Fruit fly (Drosophila melanogaster) whole organism, wandering third instar larva: ENCODE measurements around the gene Glut1.

Source experiments
- Abd-B ChIP-seq: fragments of >200 bp; optimal IDR thresholded peaks from 2 replicates; lab custom pipeline; 2017; ENCODE audit warnings: missing biosample characterization, missing genetic modification characterization
- CG32264 ChIP-seq: fragments of 200-800 bp; sonication (Bioruptor generic); optimal IDR thresholded peaks from 2 replicates; lab custom pipeline; 2016; ENCODE audit warnings: missing biosample characterization, missing genetic modification characterization
- CG9705 ChIP-seq: fragments of 200-800 bp; sonication (Bioruptor generic); optimal IDR thresholded peaks from 2 replicates; lab custom pipeline; 2018; ENCODE audit warnings: missing biosample characterization, mild to moderate bottlenecking, missing genetic modification characterization
- CrebA ChIP-seq: fragments of 200-800 bp; sonication (Bioruptor generic); optimal IDR thresholded peaks from 2 replicates; lab custom pipeline; 2016; ENCODE audit warnings: missing biosample characterization, mild to moderate bottlenecking, missing genetic modification characterization, borderline replicate concordance
- Dfd ChIP-seq: fragments of >200 bp; optimal IDR thresholded peaks from 2 replicates; lab custom pipeline; 2017; ENCODE audit warnings: missing biosample characterization, missing genetic modification characterization
- Dif ChIP-seq: fragments of 200-275, 200-300 bp; sonication (Bioruptor generic); optimal IDR thresholded peaks from 2 replicates; lab custom pipeline; 2018; ENCODE audit warnings: missing biosample characterization, missing genetic modification characterization; ENCODE audit not compliant: partially characterized antibody
- GATAd ChIP-seq: sonication (Bioruptor generic); optimal IDR thresholded peaks from 2 replicates; lab custom pipeline; 2016; ENCODE audit warnings: missing biosample characterization, missing genetic modification characterization
- HLH106 ChIP-seq: fragments of 200-800 bp; optimal IDR thresholded peaks from 3 replicates; lab custom pipeline; 2019; ENCODE audit warnings: missing biosample characterization, mild to moderate bottlenecking, missing genetic modification characterization, moderate library complexity
- Hnf4 ChIP-seq: fragments of 200-800 bp; sonication (Bioruptor generic); optimal IDR thresholded peaks from 2 replicates; lab custom pipeline; 2016; ENCODE audit warnings: missing biosample characterization, mild to moderate bottlenecking, missing genetic modification characterization
- Hr78 ChIP-seq: fragments of >200 bp; optimal IDR thresholded peaks from 2 replicates; lab custom pipeline; 2017; ENCODE audit warnings: missing biosample characterization, missing genetic modification characterization
- Hr83 ChIP-seq: fragments of 200-300 bp; sonication (Bioruptor generic); optimal IDR thresholded peaks from 2 replicates; lab custom pipeline; 2016; ENCODE audit warnings: missing biosample characterization, mild to moderate bottlenecking, missing genetic modification characterization, moderate library complexity; ENCODE audit not compliant: poor library complexity, severe bottlenecking
- Jra ChIP-seq: sonication (Bioruptor generic); optimal IDR thresholded peaks from 2 replicates; lab custom pipeline; 2016; ENCODE audit warnings: missing biosample characterization, missing genetic modification characterization
- Mio ChIP-seq: sonication (Bioruptor generic); optimal IDR thresholded peaks from 2 replicates; lab custom pipeline; 2016; ENCODE audit warnings: missing biosample characterization, missing genetic modification characterization
- Myc ChIP-seq: fragments of >200 bp; optimal IDR thresholded peaks from 2 replicates; lab custom pipeline; 2017
- N ChIP-seq: fragments of >200 bp; optimal IDR thresholded peaks from 2 replicates; lab custom pipeline; 2018; ENCODE audit warnings: missing biosample characterization, missing external identifiers, missing genetic modification characterization
- OdsH ChIP-seq: fragments of 200-800 bp; sonication (Bioruptor generic); optimal IDR thresholded peaks from 2 replicates; lab custom pipeline; 2016; ENCODE audit warnings: missing biosample characterization, mild to moderate bottlenecking, missing genetic modification characterization
- Rel ChIP-seq, 2 experiments: fragments of 200-800 bp; sonication (Bioruptor generic) in 1 of 2; optimal IDR thresholded peaks; 2 replicates in 1 of 2; 3 replicates in 1 of 2; lab custom pipeline; 2016 to 2019; ENCODE audit warnings: mild to moderate bottlenecking in 2 of 2, missing biosample characterization in 2 of 2, missing genetic modification characterization in 2 of 2, moderate library complexity in 1 of 2
- Sp1 ChIP-seq: fragments of 200-800 bp; sonication (Bioruptor generic); optimal IDR thresholded peaks from 3 replicates; lab custom pipeline; 2019; ENCODE audit warnings: missing biosample characterization, mild to moderate bottlenecking, missing genetic modification characterization, moderate library complexity
- Vsx2 ChIP-seq: fragments of 200-300, 225-300 bp; sonication (Bioruptor generic); optimal IDR thresholded peaks from 2 replicates; lab custom pipeline; 2018; ENCODE audit warnings: missing biosample characterization, missing genetic modification characterization; ENCODE audit not compliant: partially characterized antibody
- br ChIP-seq: fragments of 200-800 bp; sonication (Bioruptor generic); optimal IDR thresholded peaks from 2 replicates; lab custom pipeline; 2016; ENCODE audit warnings: missing biosample characterization, missing genetic modification characterization
- brk ChIP-seq: fragments of 200-800 bp; sonication (Bioruptor generic); optimal IDR thresholded peaks from 2 replicates; lab custom pipeline; 2016; ENCODE audit warnings: missing biosample characterization, mild to moderate bottlenecking, missing genetic modification characterization
- dl ChIP-seq, 2 experiments: fragments of 175-275, 200-275 bp in 1 of 2; fragments of 200-275 bp in 1 of 2; sonication (Bioruptor generic); optimal IDR thresholded peaks; lab custom pipeline; 2018; ENCODE audit warnings: mild to moderate bottlenecking in 2 of 2, missing biosample characterization in 2 of 2, missing genetic modification characterization in 2 of 2, moderate library complexity in 2 of 2; ENCODE audit not compliant: partially characterized antibody in 2 of 2, insufficient read depth in 1 of 2
- dmrt93B ChIP-seq: fragments of 200-800 bp; sonication (Bioruptor generic); optimal IDR thresholded peaks from 2 replicates; lab custom pipeline; 2018; ENCODE audit warnings: missing biosample characterization, mild to moderate bottlenecking, missing genetic modification characterization
- dsf ChIP-seq: sonication (Bioruptor generic); optimal IDR thresholded peaks from 2 replicates; lab custom pipeline; 2016; ENCODE audit warnings: missing biosample characterization, missing genetic modification characterization, borderline replicate concordance
- ey ChIP-seq: fragments of 200-800 bp; sonication (Bioruptor generic); optimal IDR thresholded peaks from 2 replicates; lab custom pipeline; 2016; ENCODE audit warnings: missing biosample characterization, missing genetic modification characterization
- foxo ChIP-seq, 2 experiments: fragments of 200-800 bp; sonication (Bioruptor generic); optimal IDR thresholded peaks; 2 replicates in 1 of 2; 3 replicates in 1 of 2; lab custom pipeline; 2016 to 2017; ENCODE audit warnings: missing biosample characterization in 2 of 2, missing genetic modification characterization in 2 of 2
- fru ChIP-seq: fragments of 200-800 bp; sonication (Bioruptor generic); optimal IDR thresholded peaks from 3 replicates; lab custom pipeline; 2016; ENCODE audit warnings: missing biosample characterization, mild to moderate bottlenecking, missing genetic modification characterization
- h ChIP-seq: fragments of 200-800 bp; sonication (Bioruptor generic); optimal IDR thresholded peaks from 3 replicates; lab custom pipeline; 2016; ENCODE audit warnings: missing biosample characterization, mild to moderate bottlenecking, missing genetic modification characterization
- jim ChIP-seq: fragments of 175-275, 200-325 bp; sonication (Bioruptor generic); optimal IDR thresholded peaks from 2 replicates; lab custom pipeline; 2016; ENCODE audit warnings: missing biosample characterization, mild to moderate bottlenecking, missing genetic modification characterization
- lola ChIP-seq: fragments of >200 bp; optimal IDR thresholded peaks from 2 replicates; lab custom pipeline; 2017; ENCODE audit warnings: missing biosample characterization, missing genetic modification characterization
- pan ChIP-seq: fragments of >200 bp; optimal IDR thresholded peaks from 2 replicates; lab custom pipeline; 2017
- psq ChIP-seq: fragments of 200-800 bp; sonication (Bioruptor generic); optimal IDR thresholded peaks from 3 replicates; lab custom pipeline; 2017; ENCODE audit warnings: missing biosample characterization, mild to moderate bottlenecking, missing genetic modification characterization, moderate library complexity
- rgr ChIP-seq: fragments of 200-800 bp; sonication (Bioruptor generic); optimal IDR thresholded peaks from 3 replicates; lab custom pipeline; 2016; ENCODE audit warnings: missing biosample characterization, mild to moderate bottlenecking, missing genetic modification characterization
- sage ChIP-seq: fragments of 200-800 bp; sonication (Bioruptor generic); optimal IDR thresholded peaks from 2 replicates; lab custom pipeline; 2016; ENCODE audit warnings: missing biosample characterization, mild to moderate bottlenecking, missing genetic modification characterization
- sv ChIP-seq: fragments of 200-800 bp; sonication (Bioruptor generic); optimal IDR thresholded peaks from 3 replicates; lab custom pipeline; 2016; ENCODE audit warnings: missing biosample characterization, missing genetic modification characterization
- tai ChIP-seq: sonication (Bioruptor generic); optimal IDR thresholded peaks from 2 replicates; lab custom pipeline; 2016; ENCODE audit warnings: missing biosample characterization, missing genetic modification characterization
- usp ChIP-seq: fragments of >200 bp; optimal IDR thresholded peaks from 2 replicates; lab custom pipeline; 2017; ENCODE audit warnings: missing biosample characterization, missing genetic modification characterization
- woc ChIP-seq: sonication (Bioruptor generic); optimal IDR thresholded peaks from 2 replicates; lab custom pipeline; 2016; ENCODE audit warnings: missing biosample characterization, mild to moderate bottlenecking, missing genetic modification characterization

Gene Glut1

DNA sequence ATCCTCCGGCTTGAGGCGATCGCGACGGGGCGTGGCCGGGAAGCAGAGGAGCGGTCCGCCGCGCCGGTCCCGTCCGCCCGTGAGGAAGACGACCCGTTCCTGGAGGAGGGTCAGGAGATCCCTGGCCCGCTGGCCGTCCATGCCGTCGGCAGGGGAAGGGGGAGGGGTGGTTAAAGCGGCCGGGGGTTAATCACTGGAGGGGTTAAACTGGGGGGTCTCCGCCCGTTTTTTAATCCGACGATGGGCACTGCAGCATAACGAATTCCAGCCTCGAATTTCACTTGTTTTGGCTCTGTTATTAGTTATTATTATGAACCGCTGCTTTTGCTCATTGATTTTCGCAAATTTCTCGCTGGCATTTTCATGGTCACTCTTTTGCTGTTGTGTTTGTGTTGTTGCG is 119.8 kb downstream of the Glut1 start:
- peak; percentile 97 for TF ChIP-seq Dfd
- no peak for TF ChIP-seq rgr

DNA sequence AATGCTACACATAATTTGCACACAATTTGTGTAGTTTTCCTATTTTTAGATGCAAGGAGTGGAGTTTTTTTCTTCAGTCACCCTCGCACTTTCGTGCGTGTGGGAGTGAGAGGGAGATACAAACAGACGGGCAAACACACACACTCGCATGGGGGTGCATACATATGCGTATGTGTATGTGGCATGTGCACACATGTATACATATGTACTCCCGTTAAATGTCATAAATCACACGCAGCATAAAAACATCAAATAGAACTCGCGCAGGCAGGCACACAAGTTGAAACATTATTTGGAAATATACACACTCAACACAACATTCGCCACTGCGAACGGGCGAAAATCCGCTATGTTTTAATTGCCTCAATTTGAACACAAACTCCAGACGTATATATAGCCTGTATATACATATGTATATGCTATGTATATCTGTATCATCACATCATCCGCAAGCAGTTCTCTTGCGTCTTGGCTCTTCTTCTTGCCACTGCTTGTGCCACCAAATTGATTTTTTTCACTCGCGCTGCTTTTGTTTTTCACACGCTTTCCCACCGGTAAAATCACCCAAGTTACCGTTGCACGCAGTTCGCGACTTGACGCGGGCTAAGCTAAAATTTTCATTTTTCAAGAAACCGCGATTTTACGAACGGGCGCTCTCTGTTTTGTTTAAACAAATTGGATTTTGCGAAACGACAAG is 120.5 kb downstream of the Glut1 start, which contains the start of the genes CG9205 and trio:
TSS of gene CG9205 (plus strand) at position 508 of the 697 bp plus-strand sequence.
TSS of gene trio (minus strand) at position 686 of the 697 bp plus-strand sequence.
- TF ChIP-seq CG9705 = no peak
- no peak for TF ChIP-seq Mio (GFP tag; lab: Kevin White, UChicago)
- no peak for TF ChIP-seq OdsH
- TF ChIP-seq Sp1 (GFP tag; lab: Kevin White, UChicago) = no peak
- no peak for TF ChIP-seq h (GFP tag; lab: Kevin White, UChicago)
- TF ChIP-seq sage (GFP tag; lab: Kevin White, UChicago) = no peak

DNA sequence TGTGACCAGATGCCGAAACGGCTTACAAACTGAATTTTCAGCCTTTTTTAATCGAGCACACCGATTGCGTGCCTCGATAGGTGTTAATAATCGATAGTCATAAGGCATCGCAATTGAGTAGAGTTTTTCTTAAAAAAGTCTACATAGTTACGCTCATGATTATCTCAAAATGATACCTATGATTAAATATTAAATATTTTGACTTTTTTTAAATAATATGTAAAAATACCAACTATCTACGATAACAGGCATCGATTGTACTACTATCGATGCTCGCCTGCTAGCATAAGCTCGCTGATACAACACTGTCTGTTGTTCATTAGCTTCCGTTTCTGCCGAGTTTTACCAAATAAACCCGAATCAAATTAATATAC is 121.0 kb downstream of the Glut1 start:
- TF ChIP-seq Hr78 (GFP tag; lab: Kevin White, UChicago) (no peak), N (GFP tag; lab: Kevin White, UChicago) (no peak), foxo (GFP tag; optimal IDR thresholded peaks at IDR 0.05; lab: Kevin White, UChicago) (peak in 1 of 2 experiments; percentile 11), CG9705 (peak; percentile 77), GATAd (GFP tag; lab: Kevin White, UChicago) (no peak), fru (GFP tag; lab: Kevin White, UChicago) (no peak), psq (GFP tag; lab: Kevin White, UChicago) (no peak), dl (GFP tag; optimal IDR thresholded peaks at IDR 0.05; lab: Kevin White, UChicago; ENCODE audit: insufficient read depth in 1 of 2, partially characterized antibody in 2 of 2) (peak in 1 of 2 experiments; percentile 11), jim (GFP tag; lab: Kevin White, UChicago) (no peak), sv (GFP tag; lab: Kevin White, UChicago) (no peak), ey (no peak), rgr (peak; percentile 2), brk (no peak), dmrt93B (GFP tag; lab: Kevin White, UChicago) (peak; percentile 45), Vsx2 (no peak), lola (GFP tag; lab: Kevin White, UChicago) (no peak), tai (GFP tag; lab: Kevin White, UChicago) (no peak), pan (lab: Kevin White, UChicago) (no peak), sage (GFP tag; lab: Kevin White, UChicago) (no peak), Hr83 (no peak), Dfd (no peak), Sp1 (GFP tag; lab: Kevin White, UChicago) (no peak), h (GFP tag; lab: Kevin White, UChicago) (no peak), woc (GFP tag; lab: Kevin White, UChicago) (no peak), br (no peak), Hnf4 (GFP tag; lab: Kevin White, UChicago) (no peak), dsf (GFP tag; lab: Kevin White, UChicago) (no peak), Myc (lab: Kevin White, UChicago) (peak; percentile 23), CrebA (GFP tag; lab: Kevin White, UChicago) (no peak), usp (GFP tag; lab: Kevin White, UChicago) (no peak), HLH106 (tag; lab: Kevin White, UChicago) (peak; percentile 51), Abd-B (no peak), Mio (GFP tag; lab: Kevin White, UChicago) (no peak), OdsH (no peak), Rel (GFP tag; optimal IDR thresholded peaks at IDR 0.05; lab: Kevin White, UChicago) (no peak), Rel (tag; optimal IDR thresholded peaks at IDR 0.05; lab: Kevin White, UChicago) (peak; percentile 12), Dif (peak; percentile 78), CG32264 (GFP tag; lab: Kevin White, UChicago) (no peak), Jra (GFP tag; lab: Kevin White, UChicago) (no peak)
